Worm (Caenorhabditis elegans) whole organism, early embryonic: ENCODE results near the gene Y34B4A.7.

Source experiments
- B0310.2 ChIP-seq: sonication (generic microtip); optimal IDR thresholded peaks from 2 replicates; lab custom pipeline; 2016; ENCODE audit warnings: mild to moderate bottlenecking, missing genetic modification characterization, missing compliant biosample characterization
- F13C5.2 ChIP-seq: sonication (generic microtip); optimal IDR thresholded peaks from 2 replicates; lab custom pipeline; 2017; ENCODE audit warnings: mild to moderate bottlenecking, missing genetic modification characterization, inconsistent platforms, missing compliant biosample characterization
- aly-1 ChIP-seq: sonication (generic microtip); optimal IDR thresholded peaks from 2 replicates; lab custom pipeline; 2016; ENCODE audit warnings: missing genetic modification characterization, missing compliant biosample characterization
- ama-1 ChIP-seq: fragments of 150-350 bp; optimal IDR thresholded peaks from 2 replicates; lab custom pipeline; 2014
- ceh-13 ChIP-seq: fragments of 200-800 bp; sonication (Bioruptor generic); optimal IDR thresholded peaks from 2 replicates; lab custom pipeline; 2018; ENCODE audit warnings: mild to moderate bottlenecking, missing genetic modification characterization, missing compliant biosample characterization
- ceh-36 ChIP-seq: sonication (generic microtip); optimal IDR thresholded peaks from 2 replicates; lab custom pipeline; 2016; ENCODE audit warnings: missing genetic modification characterization, inconsistent platforms, missing compliant biosample characterization
- ets-7 ChIP-seq: sonication (generic microtip); optimal IDR thresholded peaks from 2 replicates; lab custom pipeline; 2016; ENCODE audit warnings: missing genotype, missing genetic modification characterization, missing compliant biosample characterization
- flt-1 ChIP-seq: fragments of 200-800 bp; sonication (Bioruptor generic); IDR thresholded peaks from 2 replicates; pipeline ENCODE4 v1.3.6; 2022; ENCODE audit warnings: missing genetic modification characterization, missing compliant biosample characterization
- hmbx-1 ChIP-seq: sonication (generic microtip); optimal IDR thresholded peaks from 2 replicates; lab custom pipeline; 2016; ENCODE audit warnings: mild to moderate bottlenecking, missing genetic modification characterization, missing compliant biosample characterization
- hmg-4 ChIP-seq: fragments of 200-800 bp; sonication (Bioruptor generic); optimal IDR thresholded peaks from 2 replicates; lab custom pipeline; 2018; ENCODE audit warnings: mild to moderate bottlenecking, missing genetic modification characterization, missing compliant biosample characterization
- hnd-1 ChIP-seq: sonication (generic microtip); optimal IDR thresholded peaks from 2 replicates; lab custom pipeline; 2016; ENCODE audit warnings: missing genetic modification characterization, missing compliant biosample characterization
- pes-1 ChIP-seq: fragments of 200-800 bp; sonication (Bioruptor generic); IDR thresholded peaks from 2 replicates; pipeline ENCODE4 v1.3.6; 2022; ENCODE audit warnings: missing genetic modification reagents, missing genetic modification characterization, missing compliant biosample characterization
- scrt-1 ChIP-seq: fragments of 200-800 bp; sonication (Bioruptor generic); IDR thresholded peaks from 2 replicates; pipeline ENCODE4 v1.3.6; 2022; ENCODE audit warnings: missing genetic modification characterization, missing compliant biosample characterization
- sea-1 ChIP-seq: fragments of 200-800 bp; sonication (Bioruptor generic); conservative IDR thresholded peaks from 2 replicates; pipeline ENCODE4 v1.3.6; 2022; ENCODE audit warnings: missing genetic modification characterization, missing compliant biosample characterization
- tbx-11 ChIP-seq: fragments of 200-800 bp; sonication (Bioruptor generic); IDR thresholded peaks from 2 replicates; pipeline ENCODE4 v1.3.6; 2022; ENCODE audit warnings: missing genetic modification characterization, missing compliant biosample characterization
- tbx-37 ChIP-seq: fragments of 200-800 bp; sonication (Bioruptor generic); conservative IDR thresholded peaks from 2 replicates; pipeline ENCODE4 v1.3.6; 2022; ENCODE audit warnings: missing genetic modification reagents, missing genetic modification characterization, missing compliant biosample characterization
- tra-4 ChIP-seq: sonication (generic microtip); optimal IDR thresholded peaks from 2 replicates; lab custom pipeline; 2017; ENCODE audit warnings: missing genetic modification characterization, missing compliant biosample characterization

The Y34B4A.7 gene

DNA sequence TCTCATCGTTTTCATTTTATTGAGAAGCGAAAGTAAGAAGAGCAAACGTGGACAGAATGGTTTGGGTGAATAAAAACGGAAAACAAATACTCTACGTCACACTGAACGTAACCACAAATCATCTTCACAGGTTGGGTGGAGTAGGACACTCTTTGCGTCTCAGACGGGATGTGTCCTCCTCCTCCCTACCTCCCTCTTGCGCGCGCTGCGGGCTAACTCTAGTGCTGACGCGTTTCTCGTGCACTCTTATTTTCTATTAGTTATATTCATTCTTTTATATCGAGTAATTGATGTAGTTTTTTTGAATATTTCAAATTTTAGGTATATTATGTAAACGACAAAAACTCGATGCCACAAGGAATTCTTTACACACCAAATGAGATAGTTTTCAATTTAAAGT is at the start of gene Y34B4A.7:
Gene Y34B4A.7, plus strand, starts transcription at position 297 of the 400 bp plus-strand sequence.
- TF ChIP-seq pes-1 (GFP tag; lab: Robert Waterston, UW) = no peak
- no peak for TF ChIP-seq tbx-37 (GFP tag; lab: Robert Waterston, UW)
- TF ChIP-seq tra-4 (tag; lab: Kevin White, UChicago) = no peak
- TF ChIP-seq tbx-11 (GFP tag; lab: Robert Waterston, UW) = no peak
- no peak for TF ChIP-seq F13C5.2 (tag; lab: Kevin White, UChicago)
- TF ChIP-seq aly-1 (tag; lab: Kevin White, UChicago) = no peak
- no peak for TF ChIP-seq ama-1 (lab: Kevin White, UChicago)
- TF ChIP-seq hnd-1 = no peak
- peak; percentile 29 for TF ChIP-seq B0310.2
- 0 out of 2 replicates have a peak, but pooled peaks have one; percentile 8 for TF ChIP-seq sea-1 (GFP tag; lab: Robert Waterston, UW)
- no peak for TF ChIP-seq ceh-13 (GFP tag; lab: Kevin White, UChicago)
- no peak for TF ChIP-seq ets-7
- TF ChIP-seq scrt-1 (GFP tag; lab: Robert Waterston, UW) = no peak
- no peak for TF ChIP-seq hmbx-1
- TF ChIP-seq ceh-36 = no peak
- TF ChIP-seq flt-1 (GFP tag; lab: Robert Waterston, UW) = peak; percentile 45; the same call in 1 of the 2 replicates
- no peak for TF ChIP-seq hmg-4 (GFP tag; lab: Kevin White, UChicago)

DNA sequence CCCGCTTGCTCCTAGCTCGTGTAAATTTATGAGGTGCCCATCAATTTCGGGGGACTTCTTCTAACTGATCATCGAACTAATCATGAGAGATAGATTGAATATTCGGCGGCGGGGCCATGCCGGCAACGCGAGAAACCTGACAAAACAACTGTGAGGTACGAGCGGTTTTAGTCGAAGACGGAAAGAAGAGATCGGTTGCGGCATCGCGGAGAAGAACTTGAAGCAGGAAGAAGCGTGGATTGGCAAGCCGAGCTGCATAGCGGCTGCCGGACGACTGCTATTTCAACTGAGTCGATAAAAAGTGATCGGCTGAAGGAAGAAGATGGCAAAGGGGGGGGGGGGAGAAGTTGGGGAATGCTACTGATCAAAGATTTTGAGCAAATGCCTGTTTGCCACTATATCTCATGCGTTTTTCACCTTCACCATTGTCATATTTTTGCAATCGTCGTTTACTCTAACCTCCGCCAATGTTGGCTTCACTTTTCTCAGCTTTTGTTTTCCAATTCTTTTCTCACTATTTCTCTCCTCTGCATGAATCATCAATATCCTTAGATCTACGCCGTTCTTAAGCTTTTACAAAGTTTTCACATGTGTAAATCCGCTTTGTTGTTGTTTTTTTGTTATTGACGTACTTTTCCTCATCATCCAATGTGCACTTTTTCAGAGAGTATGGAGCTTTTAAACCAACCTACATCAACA is 48.5 kb upstream of the Y34B4A.7 start, which contains the start of gene pqn-62:
Gene pqn-62, plus strand, starts transcription at position 649 of the 699 bp plus-strand sequence.
- TF ChIP-seq hmg-4 (GFP tag; lab: Kevin White, UChicago) (no peak), pes-1 (GFP tag; lab: Robert Waterston, UW) (no peak), ceh-36 (no peak), scrt-1 (GFP tag; lab: Robert Waterston, UW) (no peak), flt-1 (GFP tag; lab: Robert Waterston, UW) (no peak), sea-1 (GFP tag; lab: Robert Waterston, UW) (no peak), tra-4 (tag; lab: Kevin White, UChicago) (no peak), ceh-13 (GFP tag; lab: Kevin White, UChicago) (no peak), B0310.2 (no peak), hnd-1 (no peak), ama-1 (lab: Kevin White, UChicago) (no peak), hmbx-1 (no peak), tbx-37 (GFP tag; lab: Robert Waterston, UW) (no peak), F13C5.2 (tag; lab: Kevin White, UChicago) (no peak), ets-7 (no peak)

DNA sequence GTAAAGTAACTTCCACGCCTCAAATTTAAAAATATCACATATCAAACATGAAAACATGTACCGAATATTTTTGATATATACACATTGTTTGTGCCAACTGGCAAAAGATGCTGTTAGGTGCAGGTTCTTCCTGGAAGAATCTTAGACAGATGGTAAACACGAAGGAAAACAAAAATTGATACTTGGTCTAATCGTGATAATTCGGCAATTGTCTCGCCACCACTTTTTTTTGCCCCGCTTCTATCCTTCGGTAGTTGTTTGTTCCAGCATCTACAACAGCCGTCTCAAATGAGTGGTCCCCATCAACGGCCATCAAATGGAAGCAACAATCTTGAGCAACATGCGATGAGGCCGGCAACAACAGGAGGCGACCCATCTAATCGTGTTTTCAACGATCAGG is 46.7 kb upstream of the Y34B4A.7 start:
- TF ChIP-seq sea-1 (GFP tag; lab: Robert Waterston, UW) (no peak), tbx-37 (GFP tag; lab: Robert Waterston, UW) (no peak)

DNA sequence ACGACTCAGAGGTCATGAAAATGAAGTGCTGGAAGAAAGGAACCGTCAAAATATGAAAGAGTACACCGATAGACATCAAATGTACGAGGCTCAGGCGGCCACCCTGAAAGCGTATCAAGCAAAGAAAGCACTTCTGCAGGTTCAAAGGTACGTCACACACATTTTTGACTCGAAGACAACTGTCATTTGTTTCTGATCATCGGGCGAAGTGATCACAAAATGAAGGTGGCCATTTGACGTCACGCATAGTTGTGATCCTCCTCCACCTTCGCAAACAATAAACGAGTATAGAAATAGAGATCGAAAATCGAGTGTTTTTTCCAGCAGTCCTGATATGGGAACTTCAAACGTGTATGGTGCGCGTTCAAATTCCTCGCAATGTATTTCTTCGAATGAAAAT is 44.9 kb upstream of the Y34B4A.7 start:
- TF ChIP-seq B0310.2 (no peak), tbx-11 (GFP tag; lab: Robert Waterston, UW) (no peak), hmbx-1 (no peak)

DNA sequence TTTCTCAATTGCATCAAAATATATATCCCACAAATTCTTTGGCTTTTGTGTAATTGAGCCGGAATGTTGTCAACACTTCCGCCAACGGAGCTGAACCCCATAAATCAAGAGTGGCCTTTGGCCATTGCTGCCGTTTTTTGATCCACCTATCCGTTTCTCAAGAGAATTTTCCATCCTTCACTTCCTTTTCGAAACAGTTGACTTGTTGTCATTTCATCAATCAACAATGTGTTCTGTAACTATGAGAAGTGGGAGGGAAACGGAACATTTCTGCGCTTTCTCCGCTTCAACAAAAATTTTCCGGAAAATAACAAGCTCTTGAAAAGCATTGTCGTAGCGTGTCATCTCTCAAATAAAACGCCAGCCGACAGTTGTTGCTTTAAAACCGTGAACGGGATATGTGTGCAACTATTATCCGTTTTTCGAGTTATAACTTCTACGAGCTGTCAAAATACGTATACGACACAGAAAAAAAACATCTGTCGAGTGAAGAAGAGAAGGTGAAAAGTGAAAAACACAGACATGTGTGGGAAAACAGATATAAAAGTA is 44.2 kb upstream of the Y34B4A.7 start:
- TF ChIP-seq ets-7 (no peak), B0310.2 (no peak), hmg-4 (GFP tag; lab: Kevin White, UChicago) (no peak), ceh-13 (GFP tag; lab: Kevin White, UChicago) (no peak), scrt-1 (GFP tag; lab: Robert Waterston, UW) (no peak), aly-1 (tag; lab: Kevin White, UChicago) (no peak), pes-1 (GFP tag; lab: Robert Waterston, UW) (no peak), tbx-37 (GFP tag; lab: Robert Waterston, UW) (no peak), hnd-1 (no peak), ama-1 (lab: Kevin White, UChicago) (no peak), ceh-36 (no peak)

DNA sequence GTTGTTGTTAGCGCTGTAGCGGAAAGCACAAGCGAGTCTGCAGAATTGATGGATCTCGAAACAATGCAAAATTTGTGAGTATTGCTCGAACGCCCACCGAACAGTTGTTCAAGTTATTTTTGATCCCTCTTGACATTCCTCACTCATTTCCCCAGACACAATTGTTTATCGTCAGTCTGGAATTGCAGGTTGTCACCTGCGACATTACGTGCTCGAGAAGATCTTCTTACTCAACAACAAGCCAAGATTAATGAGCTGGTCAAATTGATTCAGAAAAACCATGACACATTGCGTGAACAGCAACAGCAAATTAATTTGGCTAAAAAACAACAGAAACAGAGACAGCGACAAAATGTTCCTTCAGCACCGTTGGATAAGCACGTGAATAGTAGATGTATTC is 42.3 kb upstream of the Y34B4A.7 start:
- TF ChIP-seq ceh-36 (no peak), flt-1 (GFP tag; lab: Robert Waterston, UW) (no peak), F13C5.2 (tag; lab: Kevin White, UChicago) (no peak), pes-1 (GFP tag; lab: Robert Waterston, UW) (no peak), B0310.2 (no peak), aly-1 (tag; lab: Kevin White, UChicago) (no peak), hmg-4 (GFP tag; lab: Kevin White, UChicago) (no peak)

DNA sequence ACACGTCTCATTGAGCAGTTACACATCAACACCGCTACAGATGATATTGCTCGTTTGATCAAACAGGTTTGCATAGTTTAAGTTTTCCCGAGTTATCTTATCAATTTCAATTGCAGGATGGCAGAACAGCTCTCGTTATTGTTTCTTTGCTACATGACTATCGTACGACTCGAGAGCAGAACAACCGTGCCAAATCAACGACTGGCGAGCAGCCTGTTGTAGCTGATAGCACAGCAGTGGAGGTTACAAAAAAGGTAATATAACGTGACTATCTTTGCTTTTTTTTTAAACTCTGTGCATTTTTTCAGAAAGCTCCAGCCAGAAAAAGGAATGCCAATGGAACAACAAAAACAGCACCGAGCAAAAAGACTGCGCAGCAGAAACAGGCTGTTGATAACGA is 41.7 kb upstream of the Y34B4A.7 start:
- TF ChIP-seq B0310.2 (no peak), tra-4 (tag; lab: Kevin White, UChicago) (no peak), F13C5.2 (tag; lab: Kevin White, UChicago) (no peak), hmbx-1 (no peak), flt-1 (GFP tag; lab: Robert Waterston, UW) (no peak), ceh-13 (GFP tag; lab: Kevin White, UChicago) (no peak), ceh-36 (no peak), aly-1 (tag; lab: Kevin White, UChicago) (no peak), sea-1 (GFP tag; lab: Robert Waterston, UW) (no peak), scrt-1 (GFP tag; lab: Robert Waterston, UW) (no peak), tbx-37 (GFP tag; lab: Robert Waterston, UW) (no peak), ama-1 (lab: Kevin White, UChicago) (no peak), ets-7 (no peak), hmg-4 (GFP tag; lab: Kevin White, UChicago) (no peak), hnd-1 (no peak), tbx-11 (GFP tag; lab: Robert Waterston, UW) (no peak)
